Worm (Caenorhabditis elegans) whole organism, L1 larva: ENCODE results near the gene F14D7.18.

ENCODE experiments used
- C34B4.2 ChIP-seq: sonication (generic microtip); optimal IDR thresholded peaks from 2 replicates; lab custom pipeline; 2017; ENCODE audit warnings: mild to moderate bottlenecking, missing genetic modification characterization, missing compliant biosample characterization
- F16B12.6 ChIP-seq: fragments of 150-350 bp; optimal IDR thresholded peaks from 2 replicates; lab custom pipeline; 2014; ENCODE audit warnings: missing biosample characterization, missing genetic modification characterization
- blmp-1 ChIP-seq: fragments of 150-350 bp; optimal IDR thresholded peaks from 2 replicates; lab custom pipeline; 2014; ENCODE audit warnings: missing biosample characterization, missing genetic modification characterization
- ceh-63 ChIP-seq: fragments of 200-800 bp; sonication (Bioruptor generic); optimal IDR thresholded peaks from 2 replicates; lab custom pipeline; 2018; ENCODE audit warnings: mild to moderate bottlenecking, missing genetic modification characterization, missing compliant biosample characterization
- ceh-8 ChIP-seq: fragments of 200-800 bp; sonication (Bioruptor generic); optimal IDR thresholded peaks from 2 replicates; lab custom pipeline; 2018; ENCODE audit warnings: mild to moderate bottlenecking, missing genetic modification characterization, moderate library complexity, missing compliant biosample characterization
- ceh-82 ChIP-seq, 3 experiments: fragments of 150-350 bp in 1 of 3; sonication (generic microtip) in 2 of 3; optimal IDR thresholded peaks; 2 replicates each; lab custom pipeline; 2014 to 2017; ENCODE audit warnings: missing biosample characterization in 3 of 3, missing genetic modification characterization in 3 of 3
- ceh-90 ChIP-seq: sonication (generic microtip); optimal IDR thresholded peaks from 2 replicates; lab custom pipeline; 2016; ENCODE audit warnings: missing genetic modification characterization, missing compliant biosample characterization
- dpl-1 ChIP-seq, 3 experiments: fragments of 150-350 bp in 2 of 3; sonication (generic microtip) in 1 of 3; optimal IDR thresholded peaks; 2 replicates each; lab custom pipeline; 2014 to 2017; ENCODE audit warnings: missing biosample characterization in 3 of 3, missing genetic modification characterization in 3 of 3, missing genetic modification reagents in 3 of 3
- efl-1 ChIP-seq, 4 experiments: fragments of 150-350 bp; optimal IDR thresholded peaks in 3 of 4; peaks in 1 of 4; 1 replicate in 1 of 4; 2 replicates in 3 of 4; lab custom pipeline; 2014; ENCODE audit warnings: missing biosample characterization in 2 of 4, missing genetic modification characterization in 2 of 4, missing genetic modification reagents in 2 of 4
- efl-3 ChIP-seq: fragments of 200-800 bp; sonication (Bioruptor generic); optimal IDR thresholded peaks from 2 replicates; lab custom pipeline; 2018; ENCODE audit warnings: mild to moderate bottlenecking, missing genetic modification characterization, missing compliant biosample characterization
- elt-3 ChIP-seq, 6 experiments: fragments of 150-350 bp in 1 of 6; sonication (generic microtip); optimal IDR thresholded peaks; 2 replicates each; lab custom pipeline; 2017 to 2018; ENCODE audit warnings: missing biosample characterization in 6 of 6, missing genetic modification characterization in 6 of 6, inconsistent platforms in 1 of 6
- fkh-8 ChIP-seq: sonication (generic microtip); optimal IDR thresholded peaks from 2 replicates; lab custom pipeline; 2016; ENCODE audit warnings: mild to moderate bottlenecking, missing genetic modification characterization, missing compliant biosample characterization
- fos-1 ChIP-seq: fragments of 150-350 bp; optimal IDR thresholded peaks from 2 replicates; lab custom pipeline; 2014; ENCODE audit warnings: missing biosample characterization, missing genetic modification characterization
- irx-1 ChIP-seq: sonication (generic microtip); optimal IDR thresholded peaks from 2 replicates; lab custom pipeline; 2016; ENCODE audit warnings: missing genetic modification characterization, missing compliant biosample characterization
- jun-1 ChIP-seq: fragments of 150-350 bp; optimal IDR thresholded peaks from 2 replicates; lab custom pipeline; 2014; ENCODE audit warnings: missing biosample characterization, missing genetic modification reagents, missing genetic modification characterization
- lin-14 ChIP-seq: fragments of 200-800 bp; sonication (Bioruptor generic); optimal IDR thresholded peaks from 2 replicates; lab custom pipeline; 2018; ENCODE audit warnings: mild to moderate bottlenecking, missing genetic modification characterization, moderate library complexity, missing compliant biosample characterization
- lin-35 ChIP-seq, 2 experiments: fragments of 150-350 bp; optimal IDR thresholded peaks; 2 replicates each; lab custom pipeline; 2014; ENCODE audit warnings: missing biosample characterization in 2 of 2, missing genetic modification characterization in 2 of 2, missing genetic modification reagents in 2 of 2
- lir-3 ChIP-seq: sonication (generic microtip); optimal IDR thresholded peaks from 2 replicates; lab custom pipeline; 2016; ENCODE audit warnings: mild to moderate bottlenecking, missing genetic modification characterization, moderate library complexity, missing compliant biosample characterization; ENCODE audit not compliant: poor library complexity
- lsy-2 ChIP-seq, 2 experiments: fragments of 150-350 bp; optimal IDR thresholded peaks; 2 replicates each; lab custom pipeline; 2014; ENCODE audit warnings: missing biosample characterization in 2 of 2, missing genetic modification characterization in 2 of 2
- mdl-1 ChIP-seq, 2 experiments: fragments of 150-350 bp; optimal IDR thresholded peaks; 2 replicates each; lab custom pipeline; 2014 to 2017; ENCODE audit warnings: missing biosample characterization in 2 of 2, missing genetic modification characterization in 2 of 2, inconsistent platforms in 1 of 2
- mep-1 ChIP-seq: fragments of 150-350 bp; optimal IDR thresholded peaks from 2 replicates; lab custom pipeline; 2014; ENCODE audit warnings: missing biosample characterization, missing genetic modification characterization
- nhr-19 ChIP-seq: fragments of 200-800 bp; sonication (Bioruptor generic); conservative IDR thresholded peaks from 2 replicates; pipeline ENCODE4 v1.3.6; 2022; ENCODE audit warnings: missing genetic modification characterization, missing compliant biosample characterization
- nhr-20 ChIP-seq: sonication (generic microtip); optimal IDR thresholded peaks from 2 replicates; lab custom pipeline; 2016; ENCODE audit warnings: mild to moderate bottlenecking, missing genetic modification characterization, missing compliant biosample characterization
- nhr-237 ChIP-seq: fragments of 150-350 bp; optimal IDR thresholded peaks from 2 replicates; lab custom pipeline; 2014; ENCODE audit warnings: missing biosample characterization, missing genetic modification characterization
- nhr-47 ChIP-seq: sonication (generic microtip); optimal IDR thresholded peaks from 2 replicates; lab custom pipeline; 2016; ENCODE audit warnings: mild to moderate bottlenecking, missing genetic modification characterization, moderate library complexity, missing compliant biosample characterization
- nhr-71 ChIP-seq: sonication (generic microtip); optimal IDR thresholded peaks from 2 replicates; lab custom pipeline; 2016; ENCODE audit warnings: mild to moderate bottlenecking, missing genetic modification characterization, moderate library complexity, missing compliant biosample characterization
- nhr-90 ChIP-seq: sonication (generic microtip); optimal IDR thresholded peaks from 2 replicates; lab custom pipeline; 2016; ENCODE audit warnings: mild to moderate bottlenecking, missing genetic modification characterization, missing compliant biosample characterization; ENCODE audit not compliant: poor library complexity
- pag-3 ChIP-seq: sonication (generic microtip); optimal IDR thresholded peaks from 2 replicates; lab custom pipeline; 2017; ENCODE audit warnings: missing genetic modification characterization, mild to moderate bottlenecking, missing compliant biosample characterization, antibody characterized with exemption, borderline replicate concordance; ENCODE audit not compliant: insufficient read depth
- rnt-1 ChIP-seq: sonication (generic microtip); optimal IDR thresholded peaks from 2 replicates; lab custom pipeline; 2016; ENCODE audit warnings: mild to moderate bottlenecking, missing genetic modification characterization, moderate library complexity, missing compliant biosample characterization
- snpc-4 ChIP-seq: fragments of 150-350 bp; optimal IDR thresholded peaks from 2 replicates; lab custom pipeline; 2014; ENCODE audit warnings: missing biosample characterization, missing genetic modification characterization
- snu-23 ChIP-seq: sonication (generic microtip); optimal IDR thresholded peaks from 2 replicates; lab custom pipeline; 2016; ENCODE audit warnings: missing genetic modification characterization, missing compliant biosample characterization
- sox-4 ChIP-seq: sonication (generic microtip); optimal IDR thresholded peaks from 2 replicates; lab custom pipeline; 2016; ENCODE audit warnings: missing genetic modification characterization, missing compliant biosample characterization
- swsn-7 ChIP-seq: sonication (generic microtip); optimal IDR thresholded peaks from 2 replicates; lab custom pipeline; 2016; ENCODE audit warnings: missing genetic modification characterization, missing compliant biosample characterization
- unc-62 ChIP-seq: fragments of 150-350 bp; optimal IDR thresholded peaks from 2 replicates; lab custom pipeline; 2014; ENCODE audit warnings: missing biosample characterization, missing genetic modification reagents, missing genetic modification characterization
- unc-98 ChIP-seq: fragments of 200-800 bp; sonication (Bioruptor generic); IDR thresholded peaks from 2 replicates; pipeline ENCODE4 v1.3.6; 2022; ENCODE audit warnings: missing genetic modification characterization, missing compliant biosample characterization
- zip-4 ChIP-seq: fragments of 200-800 bp; sonication (Bioruptor generic); optimal IDR thresholded peaks from 2 replicates; lab custom pipeline; 2018; ENCODE audit warnings: mild to moderate bottlenecking, missing genetic modification characterization, moderate library complexity, missing compliant biosample characterization

The F14D7.18 gene

ce11 chrV:14324502-14325467 lies 34.2 kb upstream of the F14D7.18 start, which contains the start of the genes F47B8.4 and F47B8.18:
Gene F47B8.4 (minus strand): TSS chrV:14324673.
Gene F47B8.18 (minus strand): TSS chrV:14325464.
- TF ChIP-seq ceh-8 (GFP tag; lab: Kevin White, UChicago) (peak; percentile 83), zip-4 (no peak)

- TF ChIP-seq C34B4.2 (tag; lab: Kevin White, UChicago), result no peak
- TF ChIP-seq ceh-90 (tag; lab: Kevin White, UChicago), result no peak
- TF ChIP-seq zip-4, result no peak
- peak; percentile 20; the same call in 1 of the 2 replicates for TF ChIP-seq nhr-19
- no peak for TF ChIP-seq irx-1 (tag; lab: Kevin White, UChicago)
- TF ChIP-seq unc-62 (GFP tag; lab: Kevin White, UChicago), result no peak
- TF ChIP-seq mep-1 (tag; lab: Kevin White, UChicago), result peak; percentile 77
- TF ChIP-seq nhr-71 (tag; lab: Kevin White, UChicago), result peak; percentile 62
- no peak for TF ChIP-seq unc-98 (GFP tag; lab: Robert Waterston, UW)
- TF ChIP-seq snu-23, result peak; percentile 68
- TF ChIP-seq F16B12.6 (tag; lab: Kevin White, UChicago), result no peak
- peak; percentile 52 to 57 for TF ChIP-seq lin-35 (GFP tag; optimal IDR thresholded peaks at IDR 0.05; lab: Kevin White, UChicago)
- peak; percentile 22 for TF ChIP-seq fos-1 (tag; lab: Kevin White, UChicago)
- no peak for TF ChIP-seq ceh-63 (GFP tag; lab: Kevin White, UChicago)
- TF ChIP-seq lin-14, result peak; percentile 92
- TF ChIP-seq efl-3, result no peak
- TF ChIP-seq rnt-1 (tag; lab: Kevin White, UChicago), result peak; percentile 47
- peak; percentile 40 for TF ChIP-seq swsn-7 (tag; lab: Kevin White, UChicago)
- peak; percentile 51 for TF ChIP-seq nhr-47 (tag; lab: Kevin White, UChicago)
- TF ChIP-seq pag-3 (tag; lab: Kevin White, UChicago), result peak; percentile 93
- peak in 1 of 2 experiments; percentile 59 for TF ChIP-seq mdl-1 (tag; optimal IDR thresholded peaks at IDR 0.05; lab: Kevin White, UChicago)
- no peak for TF ChIP-seq sox-4 (tag; lab: Kevin White, UChicago)
- TF ChIP-seq efl-1 (optimal IDR thresholded peaks at IDR 0.05; lab: Kevin White, UChicago), result peak; percentile 61 to 82
- peak; percentile 37 to 60 for TF ChIP-seq efl-1 (GFP tag; optimal IDR thresholded peaks at IDR 0.05 in 1 of 2; lab: Kevin White, UChicago)
- peak; percentile 55 for TF ChIP-seq snpc-4
- peak; percentile 19 to 60 for TF ChIP-seq lsy-2 (tag; optimal IDR thresholded peaks at IDR 0.05; lab: Kevin White, UChicago)
- TF ChIP-seq fkh-8 (tag; lab: Kevin White, UChicago), result peak; percentile 85
- no peak for TF ChIP-seq nhr-237 (tag; lab: Kevin White, UChicago)
- peak; percentile 1 for TF ChIP-seq nhr-90 (tag; lab: Kevin White, UChicago)
- TF ChIP-seq elt-3 (tag; optimal IDR thresholded peaks at IDR 0.05; lab: Kevin White, UChicago), result no peak
- TF ChIP-seq ceh-82 (tag; optimal IDR thresholded peaks at IDR 0.05; lab: Kevin White, UChicago), result peak in 2 of 3 experiments; percentile 17 to 19
- peak; percentile 50 for TF ChIP-seq blmp-1 (tag; lab: Kevin White, UChicago)
- TF ChIP-seq dpl-1 (GFP tag; optimal IDR thresholded peaks at IDR 0.05; lab: Kevin White, UChicago), result peak; percentile 20 to 43 (median 23)
- no peak for TF ChIP-seq jun-1
- TF ChIP-seq nhr-20 (tag; lab: Kevin White, UChicago), result peak; percentile 53
- TF ChIP-seq lir-3, result peak; percentile 9
Observed at ce11 chrV:14322743-14323142, 32.2 kb upstream of the F14D7.18 start, which contains the start of gene F47B8.3. Gene F47B8.3 (minus strand): TSS chrV:14323003.
